Worm (Caenorhabditis elegans) whole organism, mixed stage, embryonic: ENCODE measurements around the gene cyn-3.

Experiments used
- lsy-2 ChIP-seq: fragments of 150-350 bp; optimal IDR thresholded peaks from 2 replicates; lab custom pipeline; 2014; ENCODE audit warnings: missing biosample characterization, missing genetic modification characterization
- nhr-76 ChIP-seq: sonication (generic microtip); optimal IDR thresholded peaks from 2 replicates; lab custom pipeline; 2017; ENCODE audit warnings: missing biosample characterization, missing genetic modification characterization
- pha-4 ChIP-seq: fragments of 150-350 bp; optimal IDR thresholded peaks from 2 replicates; lab custom pipeline; 2018; ENCODE audit warnings: missing biosample characterization, missing genetic modification reagents, missing genetic modification characterization
- snpc-4 ChIP-seq: fragments of 150-350 bp; optimal IDR thresholded peaks from 2 replicates; lab custom pipeline; 2014; ENCODE audit warnings: missing biosample characterization, missing genetic modification characterization
- unc-62 ChIP-seq: fragments of 150-350 bp; optimal IDR thresholded peaks from 2 replicates; lab custom pipeline; 2014; ENCODE audit warnings: missing biosample characterization, missing genetic modification reagents, missing genetic modification characterization

- TF ChIP-seq lsy-2 (no peak), nhr-76 (tag; lab: Kevin White, UChicago) (no peak), pha-4 (no peak), unc-62 (no peak), snpc-4 (tag; lab: Kevin White, UChicago) (no peak)
These were observed 36.5 kb downstream of the cyn-3 start for ce11 chrV:15226206-15226605.
